Fruit fly (Drosophila melanogaster) whole organism, pupa: ENCODE data around the gene nAChRalpha7.

Source experiments
- CG10348 ChIP-seq: fragments of 200-800 bp; sonication (Bioruptor generic); IDR thresholded peaks from 2 replicates; pipeline ENCODE4 v1.3.6; 2022; ENCODE audit warnings: missing biosample characterization, missing genetic modification characterization
- CG13204 ChIP-seq: fragments of 200-800 bp; sonication (Bioruptor generic); optimal IDR thresholded peaks from 2 replicates; lab custom pipeline; 2018; ENCODE audit warnings: missing biosample characterization, mild to moderate bottlenecking, missing genetic modification characterization, moderate library complexity
- CG17806 ChIP-seq: fragments of 200-800 bp; sonication (Bioruptor generic); optimal IDR thresholded peaks from 2 replicates; lab custom pipeline; 2018; ENCODE audit warnings: missing biosample characterization, mild to moderate bottlenecking, missing genetic modification characterization, moderate library complexity
- CG32121 ChIP-seq: fragments of 200-800 bp; sonication (Bioruptor generic); IDR thresholded peaks from 2 replicates; pipeline ENCODE4 v1.3.6; 2022; ENCODE audit warnings: missing biosample characterization, missing genetic modification characterization
- CG34367 ChIP-seq: fragments of 200-800 bp; sonication (Bioruptor generic); optimal IDR thresholded peaks from 2 replicates; lab custom pipeline; 2018; ENCODE audit warnings: missing biosample characterization, mild to moderate bottlenecking, missing genetic modification characterization
- CG4496 ChIP-seq: fragments of 200-800 bp; sonication (Bioruptor generic); IDR thresholded peaks from 3 replicates; pipeline ENCODE4 v1.3.6; 2022; ENCODE audit warnings: missing biosample characterization, missing genetic modification characterization
- CG8159 ChIP-seq: fragments of 200-800 bp; sonication (Bioruptor generic); optimal IDR thresholded peaks from 3 replicates; lab custom pipeline; 2018; ENCODE audit warnings: missing biosample characterization, mild to moderate bottlenecking, missing genetic modification characterization, moderate library complexity
- CG8301 ChIP-seq: fragments of 200-800 bp; sonication (Bioruptor generic); optimal IDR thresholded peaks from 2 replicates; lab custom pipeline; 2018; ENCODE audit warnings: missing biosample characterization, mild to moderate bottlenecking, missing genetic modification characterization
- D1 ChIP-seq: fragments of 200-800 bp; sonication (Bioruptor generic); optimal IDR thresholded peaks from 2 replicates; lab custom pipeline; 2018; ENCODE audit warnings: missing biosample characterization, mild to moderate bottlenecking, missing genetic modification characterization, moderate library complexity
- EcR ChIP-seq: fragments of 200-800 bp; sonication (Bioruptor generic); optimal IDR thresholded peaks from 3 replicates; lab custom pipeline; 2019; ENCODE audit warnings: missing biosample characterization, missing genetic modification characterization, mild to moderate bottlenecking, moderate library complexity, missing genetic modification reagents
- Ets98B ChIP-seq: fragments of 200-800 bp; sonication (Bioruptor generic); IDR thresholded peaks from 2 replicates; pipeline ENCODE4 v1.3.6; 2022; ENCODE audit warnings: missing biosample characterization, missing genetic modification characterization
- Pif1A ChIP-seq: fragments of 200-800 bp; sonication (Bioruptor generic); optimal IDR thresholded peaks from 3 replicates; lab custom pipeline; 2016; ENCODE audit warnings: missing biosample characterization, missing genetic modification characterization
- gl ChIP-seq: fragments of 200-800 bp; sonication (Bioruptor generic); optimal IDR thresholded peaks from 2 replicates; lab custom pipeline; 2018; ENCODE audit warnings: missing biosample characterization, mild to moderate bottlenecking, missing genetic modification characterization
- rn ChIP-seq: fragments of 200-800 bp; sonication (Bioruptor generic); IDR thresholded peaks from 2 replicates; pipeline ENCODE4 v1.3.6; 2022; ENCODE audit warnings: missing biosample characterization, missing genetic modification characterization

DNA sequence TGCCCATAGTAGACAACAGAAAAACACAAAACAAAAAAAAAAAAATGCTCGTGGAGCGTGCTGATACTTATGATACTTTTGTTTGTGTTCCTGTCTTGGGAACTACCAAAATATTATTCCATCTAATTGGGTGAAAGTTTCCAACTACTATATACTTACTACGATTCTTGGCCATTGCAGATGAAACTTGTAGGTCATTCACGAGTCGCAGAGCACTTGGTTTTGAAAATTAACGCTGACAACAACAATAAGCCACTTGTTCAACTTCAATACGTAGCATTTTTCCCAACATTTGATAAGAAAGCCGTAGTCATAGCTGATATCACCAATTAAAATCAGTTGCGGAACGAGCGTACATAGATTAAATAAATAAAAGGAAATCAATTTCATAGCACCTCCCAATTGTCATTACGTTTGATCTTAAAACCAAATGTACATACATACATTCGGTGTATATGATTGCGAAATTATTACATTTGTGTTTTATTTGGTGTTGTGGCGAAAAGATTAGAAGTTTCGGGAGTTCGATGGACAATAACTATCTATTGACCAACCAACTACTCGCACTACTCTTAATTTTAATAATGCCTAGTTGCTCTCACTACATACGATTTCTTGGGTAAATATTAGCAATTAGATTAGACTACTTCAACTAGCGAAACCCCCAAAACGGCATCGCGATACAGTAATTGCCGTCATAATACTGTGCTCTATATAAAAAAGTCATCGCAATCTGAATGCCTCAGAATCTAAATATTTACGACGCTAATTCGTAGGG lies 23.5 kb downstream of the nAChRalpha7 start:
- no peak for TF ChIP-seq D1 (tag; lab: Kevin White, UChicago)
- TF ChIP-seq CG13204 (GFP tag; lab: Kevin White, UChicago) = no peak
- TF ChIP-seq gl = no peak
- TF ChIP-seq CG8301 (tag; lab: Kevin White, UChicago) = no peak
- TF ChIP-seq rn (GFP tag; lab: Robert Waterston, UW) = no peak
- TF ChIP-seq CG8159 (tag; lab: Kevin White, UChicago) = no peak
- no peak for TF ChIP-seq EcR (GFP tag; lab: Kevin White, UChicago)
- no peak for TF ChIP-seq CG34367
- no peak for TF ChIP-seq Pif1A (GFP tag; lab: Kevin White, UChicago)
- TF ChIP-seq CG4496 (GFP tag; lab: Robert Waterston, UW) = no peak
- TF ChIP-seq CG10348 (GFP tag; lab: Robert Waterston, UW) = no peak
- no peak for TF ChIP-seq CG17806 (tag; lab: Kevin White, UChicago)
- no peak for TF ChIP-seq CG32121
- TF ChIP-seq Ets98B (GFP tag; lab: Robert Waterston, UW) = no peak
